Worm (Caenorhabditis elegans): ENCODE measurements around the gene T24F1.7.

The T24F1.7 gene

DNA sequence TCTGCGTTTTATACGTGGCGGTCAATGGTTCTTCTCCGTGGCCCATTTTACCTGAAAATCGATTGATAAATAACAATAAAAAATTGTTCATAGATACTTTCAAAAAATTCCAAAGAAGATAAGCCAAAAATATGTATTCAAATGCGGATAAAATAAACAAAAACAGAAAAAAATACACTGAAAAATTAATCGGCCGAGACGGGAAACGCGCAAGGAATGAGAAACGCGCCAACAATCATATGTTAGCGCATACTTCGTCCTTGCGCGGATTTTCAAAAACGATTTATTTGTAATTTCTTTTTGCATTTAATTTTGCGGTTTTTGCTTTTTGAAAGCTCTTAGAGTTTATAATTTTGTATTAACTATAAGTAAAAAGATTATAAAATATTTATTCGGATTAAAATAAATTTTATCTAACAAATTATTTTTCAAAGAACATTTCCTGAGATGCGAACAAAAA, 33.3 kb downstream of the T24F1.7 start, which contains the start of gene nduf-11 (continued):
- peak; percentile 48 for TF ChIP-seq K09A11.1 (tag; optimal IDR thresholded peaks at IDR 0.05; ENCODE audit: insufficient read depth)
- TF ChIP-seq ttx-3 (tag; optimal IDR thresholded peaks at IDR 0.05) = peak; percentile 44
- TF ChIP-seq ahr-1 (tag; optimal IDR thresholded peaks at IDR 0.05) = no peak
- no peak for TF ChIP-seq odd-2 (tag; optimal IDR thresholded peaks at IDR 0.05)
- no peak for TF ChIP-seq zip-5 (tag; optimal IDR thresholded peaks at IDR 0.05)
- peak; percentile 9 for TF ChIP-seq pha-2 (tag; optimal IDR thresholded peaks at IDR 0.05)
- TF ChIP-seq ceh-22 (tag; optimal IDR thresholded peaks at IDR 0.05) = no peak
- no peak for TF ChIP-seq mec-3 (tag; optimal IDR thresholded peaks at IDR 0.05; ENCODE audit: borderline replicate concordance)
- TF ChIP-seq ceh-45 (GFP tag; IDR thresholded peaks at IDR 0.05) = no peak
- TF ChIP-seq ceh-9 (tag; optimal IDR thresholded peaks at IDR 0.05) = no peak
- TF ChIP-seq pat-9 (tag; optimal IDR thresholded peaks at IDR 0.05) = peak; percentile 18
- TF ChIP-seq madf-2 (tag; optimal IDR thresholded peaks at IDR 0.05) = peak; percentile 7
- no peak for TF ChIP-seq pqm-1 (tag; optimal IDR thresholded peaks at IDR 0.05)
- TF ChIP-seq hlh-30 (tag; optimal IDR thresholded peaks at IDR 0.05; ENCODE audit: insufficient read depth) = no peak
- no peak for TF ChIP-seq elt-4 (tag; optimal IDR thresholded peaks at IDR 0.05)
- peak; percentile 47 for TF ChIP-seq sox-4 (tag; optimal IDR thresholded peaks at IDR 0.05)
- no peak for TF ChIP-seq sox-2 (GFP tag; IDR thresholded peaks at IDR 0.05)
- no peak for TF ChIP-seq dmd-4 (tag; optimal IDR thresholded peaks at IDR 0.05; ENCODE audit: borderline replicate concordance)
- peak; percentile 29 for TF ChIP-seq ceh-48 (tag; optimal IDR thresholded peaks at IDR 0.05)
- no peak for TF ChIP-seq ceh-24 (tag; optimal IDR thresholded peaks at IDR 0.05)
- TF ChIP-seq ceh-34 (tag; optimal IDR thresholded peaks at IDR 0.05) = peak; percentile 39
- no peak for TF ChIP-seq sdc-2 (tag; optimal IDR thresholded peaks at IDR 0.05)
- TF ChIP-seq tbx-7 (tag; optimal IDR thresholded peaks at IDR 0.05) = no peak
- no peak for TF ChIP-seq ceh-30 (tag; optimal IDR thresholded peaks at IDR 0.05)
- peak; percentile 1 for TF ChIP-seq nhr-232 (tag; optimal IDR thresholded peaks at IDR 0.05)
- TF ChIP-seq gmeb-2 (tag; optimal IDR thresholded peaks at IDR 0.05) = peak; percentile 11
- peak; percentile 46 for TF ChIP-seq ref-2 (tag; optimal IDR thresholded peaks at IDR 0.05)
- no peak for TF ChIP-seq unc-3 (GFP tag; conservative IDR thresholded peaks at IDR 0.05)
- peak; percentile 48 for TF ChIP-seq unc-3 (tag; optimal IDR thresholded peaks at IDR 0.05)
- peak; percentile 60 for TF ChIP-seq nfya-1 (tag; optimal IDR thresholded peaks at IDR 0.05)
- TF ChIP-seq fkh-10 (GFP tag; optimal IDR thresholded peaks at IDR 0.05) = no peak
- no peak for TF ChIP-seq ceh-6 (GFP tag; optimal IDR thresholded peaks at IDR 0.05)
- no peak for TF ChIP-seq pag-3 (tag; optimal IDR thresholded peaks at IDR 0.05; ENCODE audit: borderline replicate concordance)
- TF ChIP-seq nhr-11 (tag; optimal IDR thresholded peaks at IDR 0.05) = no peak

DNA sequence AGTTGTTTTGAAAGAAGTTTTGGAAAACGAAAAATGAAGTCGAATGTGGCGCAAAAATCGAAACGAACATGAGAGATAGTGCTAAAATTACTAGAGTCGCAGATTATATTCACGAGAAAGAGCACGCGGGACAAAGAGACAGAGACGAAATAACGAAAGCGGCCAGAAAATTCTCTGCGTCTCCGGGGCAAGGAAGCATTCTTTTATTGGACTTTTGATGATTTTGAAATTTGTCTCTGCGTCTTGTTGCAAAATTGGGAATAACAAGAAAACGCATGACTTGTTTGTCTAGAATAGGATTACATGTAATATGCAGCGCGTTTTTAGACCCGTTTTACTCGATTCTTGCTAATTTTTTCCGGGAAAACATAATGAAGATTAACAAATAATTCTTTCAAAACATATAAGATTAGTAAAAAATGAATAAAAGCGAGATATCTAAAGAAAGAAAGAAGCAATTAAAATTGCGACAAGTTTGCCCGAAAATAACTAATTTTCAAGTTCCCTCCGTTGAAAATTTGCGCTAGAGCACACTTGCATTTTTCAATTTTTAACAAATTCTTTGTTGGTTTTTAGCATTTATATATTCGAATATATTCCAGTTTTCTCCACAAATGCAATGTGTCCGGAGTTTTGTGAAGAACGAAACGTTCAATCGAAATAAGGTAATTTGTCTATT, 35.7 kb downstream of the T24F1.7 start, which contains the start of the genes B0491.6 and pigm-1:
Gene B0491.6, minus strand, starts transcription at position 466 of the 679 bp plus-strand sequence.
Gene pigm-1, plus strand, starts transcription at position 568 of the 679 bp plus-strand sequence.
- TF ChIP-seq unc-3 (GFP tag; conservative IDR thresholded peaks at IDR 0.05) = no peak
- TF ChIP-seq unc-3 (tag; optimal IDR thresholded peaks at IDR 0.05) = no peak
- no peak for TF ChIP-seq ref-2 (tag; optimal IDR thresholded peaks at IDR 0.05)
- no peak for TF ChIP-seq ceh-48 (tag; optimal IDR thresholded peaks at IDR 0.05)
- TF ChIP-seq fkh-10 (GFP tag; optimal IDR thresholded peaks at IDR 0.05) = no peak
- no peak for TF ChIP-seq npax-4 (tag; optimal IDR thresholded peaks at IDR 0.05)
- TF ChIP-seq ceh-14 (tag; optimal IDR thresholded peaks at IDR 0.05) = peak; percentile 67
- TF ChIP-seq pqm-1 (tag; optimal IDR thresholded peaks at IDR 0.05) = no peak
- no peak for TF ChIP-seq ceh-9 (tag; optimal IDR thresholded peaks at IDR 0.05)
- TF ChIP-seq ets-4 (tag; optimal IDR thresholded peaks at IDR 0.05) = peak; percentile 9
- peak; percentile 16 for TF ChIP-seq unc-55 (GFP tag; optimal IDR thresholded peaks at IDR 0.05)
- peak; percentile 44 for TF ChIP-seq ceh-31 (tag; optimal IDR thresholded peaks at IDR 0.05)
- TF ChIP-seq hlh-8 (tag; optimal IDR thresholded peaks at IDR 0.05) = no peak
- TF ChIP-seq ceh-30 (tag; optimal IDR thresholded peaks at IDR 0.05) = no peak
- peak; percentile 4 for TF ChIP-seq pros-1 (tag; optimal IDR thresholded peaks at IDR 0.05)
- TF ChIP-seq pha-2 (tag; optimal IDR thresholded peaks at IDR 0.05) = peak; percentile 34
- peak; percentile 19 for TF ChIP-seq hlh-30 (tag; optimal IDR thresholded peaks at IDR 0.05; ENCODE audit: insufficient read depth)
- no peak for TF ChIP-seq ceh-24 (tag; optimal IDR thresholded peaks at IDR 0.05)
- peak; percentile 15 for TF ChIP-seq lim-6 (tag; optimal IDR thresholded peaks at IDR 0.05)
- TF ChIP-seq nfya-1 (tag; optimal IDR thresholded peaks at IDR 0.05) = peak; percentile 42
- TF ChIP-seq tbx-2 (tag; optimal IDR thresholded peaks at IDR 0.05) = peak; percentile 46
- no peak for TF ChIP-seq dve-1 (tag; optimal IDR thresholded peaks at IDR 0.05)
- peak; percentile 91 for TF ChIP-seq unc-42 (tag; optimal IDR thresholded peaks at IDR 0.05)
- TF ChIP-seq hlh-13 (GFP tag; optimal IDR thresholded peaks at IDR 0.05) = no peak
